Worm (Caenorhabditis elegans): ENCODE results near the gene T07F12.2.

T07F12.2 gene

ce11 chrX:4844765-4845164 lies 45.3 kb upstream of the T07F12.2 start:
- no peak for TF ChIP-seq fkh-2 (tag; optimal IDR thresholded peaks at IDR 0.05)
- no peak for TF ChIP-seq ceh-16 (tag; optimal IDR thresholded peaks at IDR 0.05)
- no peak for TF ChIP-seq mml-1 (tag; optimal IDR thresholded peaks at IDR 0.05)
- no peak for TF ChIP-seq nhr-76 (tag; optimal IDR thresholded peaks at IDR 0.05)
- TF ChIP-seq nhr-77 (tag; optimal IDR thresholded peaks at IDR 0.05), result no peak
- no peak for TF ChIP-seq nhr-237 (tag; optimal IDR thresholded peaks at IDR 0.05)
- TF ChIP-seq ceh-82 (tag; optimal IDR thresholded peaks at IDR 0.05), result no peak
- TF ChIP-seq ztf-4 (tag; optimal IDR thresholded peaks at IDR 0.05), result no peak
- TF ChIP-seq egl-27 (tag; optimal IDR thresholded peaks at IDR 0.05), result no peak
- no peak for TF ChIP-seq ZK546.5 (tag; optimal IDR thresholded peaks at IDR 0.05)
- no peak for TF ChIP-seq tbx-2 (tag; optimal IDR thresholded peaks at IDR 0.05)
- TF ChIP-seq unc-39 (tag; optimal IDR thresholded peaks at IDR 0.05), result no peak
- no peak for TF ChIP-seq ama-1 (optimal IDR thresholded peaks at IDR 0.05)
- TF ChIP-seq eor-1 (tag; optimal IDR thresholded peaks at IDR 0.05), result no peak
- TF ChIP-seq ceh-9 (tag; optimal IDR thresholded peaks at IDR 0.05), result no peak

ce11 chrX:4853060-4853459 lies 37.0 kb upstream of the T07F12.2 start, which contains the start of gene F39C12.1:
F39C12.1 (minus strand) TSS chrX:4853195.
- TF ChIP-seq elt-3 (tag; optimal IDR thresholded peaks at IDR 0.05) (no peak), elt-1 (tag; optimal IDR thresholded peaks at IDR 0.05) (peak; percentile 63), skn-1 (tag; optimal IDR thresholded peaks at IDR 0.05) (no peak), lsy-12 (tag; optimal IDR thresholded peaks at IDR 0.05) (no peak), unc-39 (tag; optimal IDR thresholded peaks at IDR 0.05) (no peak), mml-1 (tag; optimal IDR thresholded peaks at IDR 0.05) (no peak), nhr-76 (tag; optimal IDR thresholded peaks at IDR 0.05) (no peak), nhr-237 (tag; optimal IDR thresholded peaks at IDR 0.05) (no peak), lin-15B (tag; optimal IDR thresholded peaks at IDR 0.05) (no peak), egl-27 (tag; optimal IDR thresholded peaks at IDR 0.05) (no peak), pha-4 (tag; optimal IDR thresholded peaks at IDR 0.05) (no peak), snpc-4 (tag; optimal IDR thresholded peaks at IDR 0.05) (no peak), nfya-1 (tag; optimal IDR thresholded peaks at IDR 0.05; ENCODE audit: insufficient read depth) (no peak), fkh-10 (GFP tag; optimal IDR thresholded peaks at IDR 0.05) (no peak), pqm-1 (tag; optimal IDR thresholded peaks at IDR 0.05) (peak; percentile 72), nhr-11 (tag; optimal IDR thresholded peaks at IDR 0.05) (no peak), nhr-25 (tag; optimal IDR thresholded peaks at IDR 0.05) (peak; percentile 61), sea-2 (GFP tag; optimal IDR thresholded peaks at IDR 0.05) (no peak), ceh-9 (tag; optimal IDR thresholded peaks at IDR 0.05) (no peak), nhr-43 (tag; optimal IDR thresholded peaks at IDR 0.05; ENCODE audit: poor library complexity, severe bottlenecking) (no peak), nhr-12 (tag; optimal IDR thresholded peaks at IDR 0.05) (no peak), eor-1 (tag; optimal IDR thresholded peaks at IDR 0.05) (no peak), nhr-23 (tag; optimal IDR thresholded peaks at IDR 0.05) (no peak), ZK546.5 (tag; optimal IDR thresholded peaks at IDR 0.05) (no peak), daf-12 (tag; optimal IDR thresholded peaks at IDR 0.05) (no peak), mdl-1 (tag; optimal IDR thresholded peaks at IDR 0.05) (no peak), tbx-2 (tag; optimal IDR thresholded peaks at IDR 0.05) (no peak), ceh-28 (tag; optimal IDR thresholded peaks at IDR 0.05) (no peak), zag-1 (tag; optimal IDR thresholded peaks at IDR 0.05) (no peak), lin-39 (tag; optimal IDR thresholded peaks at IDR 0.05) (no peak), nhr-28 (tag; optimal IDR thresholded peaks at IDR 0.05) (no peak), egl-5 (tag; optimal IDR thresholded peaks at IDR 0.05) (peak; percentile 36), elt-2 (tag; optimal IDR thresholded peaks at IDR 0.05) (peak; percentile 81), jun-1 (tag; optimal IDR thresholded peaks at IDR 0.05) (no peak), nhr-67 (tag; optimal IDR thresholded peaks at IDR 0.05) (no peak), ztf-4 (tag; optimal IDR thresholded peaks at IDR 0.05) (no peak)

ce11 chrX:4859582-4860095 lies 30.4 kb upstream of the T07F12.2 start, which contains the start of gene add-1:
add-1 (minus strand) TSS chrX:4860045.
- TF ChIP-seq R02D3.7 (tag; optimal IDR thresholded peaks at IDR 0.05), result no peak
- no peak for TF ChIP-seq lin-15B (tag; optimal IDR thresholded peaks at IDR 0.05)
- no peak for TF ChIP-seq nhr-77 (tag; optimal IDR thresholded peaks at IDR 0.05)
- TF ChIP-seq unc-62 (GFP tag; optimal IDR thresholded peaks at IDR 0.05), result no peak
- TF ChIP-seq nfya-1 (tag; optimal IDR thresholded peaks at IDR 0.05; ENCODE audit: insufficient read depth), result no peak
- no peak for TF ChIP-seq lsy-12 (tag; optimal IDR thresholded peaks at IDR 0.05)
- no peak for TF ChIP-seq ztf-11 (tag; optimal IDR thresholded peaks at IDR 0.05)
- no peak for TF ChIP-seq hmg-11 (tag; optimal IDR thresholded peaks at IDR 0.05)
- TF ChIP-seq ceh-16 (tag; optimal IDR thresholded peaks at IDR 0.05), result no peak
- TF ChIP-seq ztf-4 (tag; optimal IDR thresholded peaks at IDR 0.05), result no peak
- TF ChIP-seq ZK546.5 (tag; optimal IDR thresholded peaks at IDR 0.05), result no peak
- TF ChIP-seq elt-1 (tag; optimal IDR thresholded peaks at IDR 0.05), result no peak
- TF ChIP-seq fkh-2 (tag; optimal IDR thresholded peaks at IDR 0.05), result no peak
- TF ChIP-seq egl-27 (tag; optimal IDR thresholded peaks at IDR 0.05), result no peak
- no peak for TF ChIP-seq nhr-23 (tag; optimal IDR thresholded peaks at IDR 0.05)
- no peak for TF ChIP-seq zag-1 (tag; optimal IDR thresholded peaks at IDR 0.05)
- no peak for TF ChIP-seq snpc-4 (tag; optimal IDR thresholded peaks at IDR 0.05)
- no peak for TF ChIP-seq ceh-9 (tag; optimal IDR thresholded peaks at IDR 0.05)
- no peak for TF ChIP-seq nhr-67 (tag; optimal IDR thresholded peaks at IDR 0.05)
